Worm (Caenorhabditis elegans) whole organism, young adult: ENCODE results near the gene sri-27.

Experiments
- C17E4.6 ChIP-seq: fragments of 200-800 bp; sonication (Bioruptor generic); IDR thresholded peaks from 2 replicates; pipeline ENCODE4 v1.3.6; 2022; ENCODE audit warnings: missing genetic modification reagents, missing genetic modification characterization, missing compliant biosample characterization
- F22D6.2 ChIP-seq: sonication (generic microtip); optimal IDR thresholded peaks from 2 replicates; lab custom pipeline; 2016; ENCODE audit warnings: mild to moderate bottlenecking, missing genetic modification characterization, missing compliant biosample characterization
- F23B12.7 ChIP-seq: sonication (generic microtip); optimal IDR thresholded peaks from 2 replicates; lab custom pipeline; 2017; ENCODE audit warnings: missing genetic modification characterization, mild to moderate bottlenecking, missing compliant biosample characterization, antibody characterized with exemption, moderate library complexity; ENCODE audit not compliant: insufficient read depth
- F55B11.4 ChIP-seq: sonication (generic microtip); optimal IDR thresholded peaks from 2 replicates; lab custom pipeline; 2016; ENCODE audit warnings: missing compliant biosample characterization, missing genetic modification characterization, borderline replicate concordance; ENCODE audit not compliant: insufficient read depth
- F57A8.1 ChIP-seq: fragments of 200-800 bp; sonication (Bioruptor generic); optimal IDR thresholded peaks from 2 replicates; lab custom pipeline; 2018; ENCODE audit warnings: mild to moderate bottlenecking, missing genetic modification characterization, moderate library complexity, missing compliant biosample characterization
- K11D2.4 ChIP-seq: fragments of 200-800 bp; sonication (Bioruptor generic); IDR thresholded peaks from 2 replicates; pipeline ENCODE4 v1.3.6; 2022; ENCODE audit warnings: missing genetic modification reagents, missing genetic modification characterization, missing compliant biosample characterization
- K12H6.12 ChIP-seq: fragments of 200-800 bp; sonication (Bioruptor generic); optimal IDR thresholded peaks from 2 replicates; lab custom pipeline; 2018; ENCODE audit warnings: mild to moderate bottlenecking, missing genetic modification characterization, missing compliant biosample characterization
- T07F8.4 ChIP-seq: sonication (generic microtip); optimal IDR thresholded peaks from 2 replicates; lab custom pipeline; 2016; ENCODE audit warnings: mild to moderate bottlenecking, missing genetic modification characterization, moderate library complexity, missing compliant biosample characterization
- Y53F4B.3 ChIP-seq: fragments of 200-800 bp; sonication (Bioruptor generic); IDR thresholded peaks from 2 replicates; pipeline ENCODE4 v1.3.6; 2022; ENCODE audit warnings: missing genetic modification reagents, missing genetic modification characterization, missing compliant biosample characterization
- Y53G8AR.9 ChIP-seq: fragments of 200-800 bp; sonication (Bioruptor generic); conservative IDR thresholded peaks from 2 replicates; pipeline ENCODE4 v1.3.6; 2022; ENCODE audit warnings: missing genetic modification reagents, missing genetic modification characterization, missing compliant biosample characterization
- Y95B8A.8 ChIP-seq: fragments of 200-800 bp; sonication (Bioruptor generic); IDR thresholded peaks from 2 replicates; pipeline ENCODE4 v1.3.6; 2022; ENCODE audit warnings: missing genetic modification reagents, missing genetic modification characterization, missing compliant biosample characterization
- ZK185.1 ChIP-seq: sonication (generic microtip); optimal IDR thresholded peaks from 2 replicates; lab custom pipeline; 2016; ENCODE audit warnings: mild to moderate bottlenecking, missing genetic modification characterization, missing compliant biosample characterization; ENCODE audit not compliant: poor library complexity, severe bottlenecking
- athp-1 ChIP-seq: sonication (generic microtip); optimal IDR thresholded peaks from 2 replicates; lab custom pipeline; 2017; ENCODE audit warnings: mild to moderate bottlenecking, missing genetic modification characterization, missing compliant biosample characterization
- attf-3 ChIP-seq: fragments of 200-800 bp; sonication (Bioruptor generic); conservative IDR thresholded peaks from 2 replicates; pipeline ENCODE4 v1.3.6; 2022; ENCODE audit warnings: missing genetic modification reagents, missing genetic modification characterization, missing compliant biosample characterization
- ccch-3 ChIP-seq: fragments of 200-800 bp; sonication (Bioruptor generic); optimal IDR thresholded peaks from 2 replicates; lab custom pipeline; 2018; ENCODE audit warnings: mild to moderate bottlenecking, missing genetic modification characterization, missing compliant biosample characterization
- cebp-2 ChIP-seq: fragments of 200-800 bp; sonication (Bioruptor generic); IDR thresholded peaks from 2 replicates; pipeline ENCODE4 v1.3.6; 2022; ENCODE audit warnings: missing genetic modification characterization, missing compliant biosample characterization
- ceh-100 ChIP-seq: fragments of 200-800 bp; sonication (Bioruptor generic); IDR thresholded peaks from 2 replicates; pipeline ENCODE4 v1.3.6; 2022; ENCODE audit warnings: missing genetic modification reagents, missing genetic modification characterization, missing compliant biosample characterization
- ceh-58 ChIP-seq: fragments of 200-800 bp; sonication (Bioruptor generic); IDR thresholded peaks from 2 replicates; pipeline ENCODE4 v1.3.6; 2022; ENCODE audit warnings: missing genetic modification characterization, missing compliant biosample characterization
- ceh-79 ChIP-seq: sonication (generic microtip); optimal IDR thresholded peaks from 2 replicates; lab custom pipeline; 2017; ENCODE audit warnings: mild to moderate bottlenecking, missing genetic modification characterization, missing compliant biosample characterization
- ceh-91 ChIP-seq: fragments of 200-800 bp; sonication (Bioruptor generic); IDR thresholded peaks from 2 replicates; pipeline ENCODE4 v1.3.6; 2022; ENCODE audit warnings: missing genetic modification reagents, missing genetic modification characterization, missing compliant biosample characterization
- chd-7 ChIP-seq: sonication (generic microtip); optimal IDR thresholded peaks from 2 replicates; lab custom pipeline; 2016; ENCODE audit warnings: mild to moderate bottlenecking, missing genetic modification characterization, moderate library complexity, missing compliant biosample characterization
- dpl-1 ChIP-seq: fragments of 150-350 bp; optimal IDR thresholded peaks from 2 replicates; lab custom pipeline; 2014; ENCODE audit warnings: missing biosample characterization, missing genetic modification reagents, missing genetic modification characterization
- egl-44 ChIP-seq: fragments of 200-800 bp; sonication (Bioruptor generic); IDR thresholded peaks from 2 replicates; pipeline ENCODE4 v1.3.6; 2022; ENCODE audit warnings: missing genetic modification reagents, missing genetic modification characterization, missing compliant biosample characterization
- egrh-3 ChIP-seq: fragments of 200-800 bp; sonication (Bioruptor generic); IDR thresholded peaks from 2 replicates; pipeline ENCODE4 v1.3.6; 2022; ENCODE audit warnings: missing genetic modification reagents, missing genetic modification characterization, missing compliant biosample characterization
- him-1 ChIP-seq: sonication (generic microtip); optimal IDR thresholded peaks from 2 replicates; lab custom pipeline; 2016; ENCODE audit warnings: missing genotype, missing genetic modification reagents, missing genetic modification characterization, missing compliant biosample characterization
- hrde-1 ChIP-seq: sonication (generic microtip); optimal IDR thresholded peaks from 2 replicates; lab custom pipeline; 2016; ENCODE audit warnings: missing genetic modification characterization, mild to moderate bottlenecking, missing compliant biosample characterization, moderate library complexity, missing genotype, missing genetic modification reagents, borderline replicate concordance
- madf-10 ChIP-seq: sonication (generic microtip); optimal IDR thresholded peaks from 2 replicates; lab custom pipeline; 2016; ENCODE audit warnings: mild to moderate bottlenecking, missing genetic modification characterization, missing compliant biosample characterization
- madf-3 ChIP-seq: fragments of 200-800 bp; sonication (Bioruptor generic); IDR thresholded peaks from 2 replicates; pipeline ENCODE4 v1.3.6; 2022; ENCODE audit warnings: missing genetic modification reagents, missing genetic modification characterization, missing compliant biosample characterization
- madf-8 ChIP-seq: fragments of 200-800 bp; sonication (Bioruptor generic); conservative IDR thresholded peaks from 2 replicates; pipeline ENCODE4 v1.3.6; 2022; ENCODE audit warnings: missing genetic modification reagents, missing genetic modification characterization, missing compliant biosample characterization
- mes-4 ChIP-seq: sonication (generic microtip); optimal IDR thresholded peaks from 2 replicates; lab custom pipeline; 2016; ENCODE audit warnings: missing genotype, missing genetic modification characterization, missing compliant biosample characterization
- nfya-2 ChIP-seq: fragments of 200-800 bp; sonication (Bioruptor generic); IDR thresholded peaks from 2 replicates; pipeline ENCODE4 v1.3.6; 2022; ENCODE audit warnings: missing genetic modification reagents, missing genetic modification characterization, missing compliant biosample characterization
- rec-8 ChIP-seq, 2 experiments: sonication (generic microtip); optimal IDR thresholded peaks; 2 replicates each; lab custom pipeline; 2016; ENCODE audit warnings: mild to moderate bottlenecking in 2 of 2, missing genetic modification characterization in 2 of 2, missing genetic modification reagents in 2 of 2, missing genotype in 2 of 2, missing biosample characterization in 1 of 2, missing compliant biosample characterization in 1 of 2, moderate library complexity in 1 of 2
- sdz-38 ChIP-seq: sonication (generic microtip); optimal IDR thresholded peaks from 2 replicates; lab custom pipeline; 2016; ENCODE audit warnings: missing genotype, missing genetic modification characterization, missing compliant biosample characterization
- sea-2 ChIP-seq: fragments of 200-800 bp; sonication (Bioruptor generic); IDR thresholded peaks from 2 replicates; pipeline ENCODE4 v1.3.6; 2022; ENCODE audit warnings: missing genetic modification characterization, missing compliant biosample characterization
- snpc-1.3 ChIP-seq: sonication (generic microtip); optimal IDR thresholded peaks from 2 replicates; lab custom pipeline; 2017; ENCODE audit warnings: missing genetic modification characterization, mild to moderate bottlenecking, missing compliant biosample characterization, antibody characterized with exemption, moderate library complexity, missing genotype, missing genetic modification reagents; ENCODE audit not compliant: insufficient read depth
- snpc-3.4 ChIP-seq: sonication (generic microtip); optimal IDR thresholded peaks from 2 replicates; lab custom pipeline; 2017; ENCODE audit warnings: missing genetic modification characterization, mild to moderate bottlenecking, missing compliant biosample characterization, antibody characterized with exemption, moderate library complexity, missing genotype, missing genetic modification reagents
- somi-1 ChIP-seq: fragments of 200-800 bp; sonication (Bioruptor generic); optimal IDR thresholded peaks from 2 replicates; lab custom pipeline; 2018; ENCODE audit warnings: mild to moderate bottlenecking, missing genetic modification characterization, missing compliant biosample characterization
- sptf-2 ChIP-seq: fragments of 200-800 bp; sonication (Bioruptor generic); optimal IDR thresholded peaks from 2 replicates; lab custom pipeline; 2018; ENCODE audit warnings: mild to moderate bottlenecking, missing genetic modification characterization, missing compliant biosample characterization
- tbp1 ChIP-seq: fragments of 200-800 bp; sonication (Bioruptor generic); optimal IDR thresholded peaks from 2 replicates; lab custom pipeline; 2018; ENCODE audit warnings: mild to moderate bottlenecking, missing genetic modification characterization, missing compliant biosample characterization
- unc-130 ChIP-seq: sonication (generic microtip); optimal IDR thresholded peaks from 2 replicates; lab custom pipeline; 2016; ENCODE audit warnings: missing genetic modification reagents, missing genetic modification characterization, missing compliant biosample characterization
- ztf-18 ChIP-seq: sonication (generic microtip); optimal IDR thresholded peaks from 2 replicates; lab custom pipeline; 2016; ENCODE audit warnings: missing genotype, mild to moderate bottlenecking, missing genetic modification characterization, missing compliant biosample characterization
- ztf-28 ChIP-seq: fragments of 200-800 bp; sonication (Bioruptor generic); IDR thresholded peaks from 2 replicates; pipeline ENCODE4 v1.3.6; 2022; ENCODE audit warnings: missing genetic modification reagents, missing genetic modification characterization, missing compliant biosample characterization

Gene sri-27

DNA sequence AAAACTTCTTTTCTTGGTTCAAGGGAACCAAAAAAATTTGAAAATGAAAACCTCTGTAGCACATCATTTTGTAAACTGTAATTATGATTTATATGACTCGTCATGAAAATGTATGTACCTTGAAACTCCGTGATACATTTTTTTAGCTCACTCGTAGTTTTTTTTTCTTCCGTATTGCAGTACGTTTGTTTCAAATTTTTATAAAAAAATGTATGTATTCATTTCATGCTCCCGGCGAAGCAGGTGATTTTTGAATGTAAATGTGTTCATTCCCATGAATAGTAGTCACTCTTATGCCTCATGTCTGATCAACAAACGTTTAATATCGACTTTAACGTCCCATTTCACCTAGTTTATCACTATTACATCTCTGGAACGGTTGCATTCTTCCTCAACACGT, at the start of gene sri-27:
sri-27 (plus strand) TSS at position 301 of the 400 bp plus-strand sequence.
- TF ChIP-seq C17E4.6 (GFP tag; lab: Robert Waterston, UW) (no peak), ccch-3 (GFP tag; lab: Kevin White, UChicago) (no peak), F57A8.1 (GFP tag; lab: Kevin White, UChicago) (no peak), K11D2.4 (no peak), somi-1 (no peak), Y53G8AR.9 (GFP tag; lab: Robert Waterston, UW) (no peak), madf-10 (no peak), mes-4 (tag; lab: Kevin White, UChicago) (no peak)
- TF ChIP-seq, all 124 proteins: peak for 0

DNA sequence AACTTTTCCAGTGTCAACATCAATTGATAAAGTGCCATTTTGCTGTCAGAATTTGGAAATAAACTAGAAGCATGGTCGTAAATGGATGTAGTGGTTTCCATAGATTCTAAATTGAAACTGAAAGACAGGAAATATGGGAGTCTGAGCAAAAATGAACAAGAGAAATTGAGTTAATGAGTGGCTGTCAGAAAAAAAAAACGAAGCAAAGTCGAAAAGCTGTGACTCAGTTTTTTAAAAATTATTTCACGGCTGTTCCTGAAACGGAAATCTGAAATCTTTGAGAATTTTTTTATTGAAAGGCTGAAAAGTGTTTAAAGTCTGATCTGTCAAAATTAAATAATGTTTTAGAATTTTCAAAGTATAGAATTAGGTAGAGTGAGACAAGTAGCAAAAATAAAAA, 47.2 kb upstream of the sri-27 start, which contains the start of gene srw-98:
srw-98 (minus strand) TSS at position 101 of the 400 bp plus-strand sequence.
- TF ChIP-seq ztf-18 = no peak
- no peak for TF ChIP-seq him-1 (tag; lab: Kevin White, UChicago)

DNA sequence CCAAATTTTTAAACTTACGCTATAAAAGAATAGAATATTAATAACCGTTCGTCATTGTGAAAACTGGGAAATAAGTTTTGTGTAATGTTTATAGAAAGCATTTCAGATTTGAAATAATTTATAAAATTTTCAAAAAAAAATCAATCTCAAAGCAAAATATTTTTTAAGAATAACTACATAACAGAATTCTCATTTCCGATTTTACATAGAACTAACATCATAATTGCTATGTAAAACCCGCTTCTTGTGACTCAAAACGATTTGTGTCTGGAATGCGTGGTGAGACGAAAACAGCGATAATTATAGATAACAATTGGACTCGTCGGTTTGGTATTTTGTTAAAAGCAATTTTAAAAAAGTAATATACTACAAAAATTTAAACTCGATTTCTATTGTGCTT, 44.7 kb upstream of the sri-27 start, which contains the start of gene srw-91:
srw-91 (minus strand) TSS at position 101 of the 400 bp plus-strand sequence.
- TF ChIP-seq Y53F4B.3 (GFP tag; lab: Robert Waterston, UW) (no peak), F55B11.4 (no peak), egrh-3 (GFP tag; lab: Robert Waterston, UW) (no peak), sdz-38 (tag; lab: Kevin White, UChicago) (no peak), K12H6.12 (tag; lab: Kevin White, UChicago) (no peak), ceh-100 (GFP tag; lab: Robert Waterston, UW) (no peak), F23B12.7 (tag; lab: Kevin White, UChicago) (no peak), Y53G8AR.9 (GFP tag; lab: Robert Waterston, UW) (no peak), nfya-2 (no peak), snpc-1.3 (tag; lab: Kevin White, UChicago) (no peak), ceh-58 (GFP tag; lab: Robert Waterston, UW) (no peak), ceh-79 (tag; lab: Kevin White, UChicago) (no peak), rec-8 (tag; optimal IDR thresholded peaks at IDR 0.05; lab: Kevin White, UChicago) (no peak), him-1 (tag; lab: Kevin White, UChicago) (no peak)

DNA sequence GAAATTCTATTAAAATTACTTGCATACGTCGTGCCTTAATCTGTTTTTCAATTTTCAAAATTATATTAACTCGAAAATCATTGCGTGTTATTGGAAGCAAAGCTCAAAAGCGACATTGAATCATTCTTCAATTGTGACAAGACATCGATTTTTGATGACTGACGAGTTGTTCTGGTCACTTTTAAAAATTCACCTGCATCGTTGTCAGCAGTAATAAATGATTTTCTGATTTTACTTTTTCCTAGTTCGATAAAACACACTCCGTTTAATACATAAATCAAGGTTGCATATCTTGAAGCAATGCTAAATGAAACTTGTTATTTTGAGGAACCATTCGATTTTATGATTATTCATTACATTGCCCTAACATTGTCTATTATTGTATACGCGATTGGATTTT, 43.2 kb upstream of the sri-27 start, which contains the start of gene srh-3:
srh-3 (plus strand) TSS at position 301 of the 400 bp plus-strand sequence.
- no peak for TF ChIP-seq egl-44
- no peak for TF ChIP-seq dpl-1 (GFP tag; lab: Kevin White, UChicago)
- TF ChIP-seq ZK185.1 = no peak
- no peak for TF ChIP-seq sptf-2 (GFP tag; lab: Kevin White, UChicago)
- TF ChIP-seq T07F8.4 (tag; lab: Kevin White, UChicago) = no peak
- no peak for TF ChIP-seq madf-3 (GFP tag; lab: Robert Waterston, UW)
- TF ChIP-seq athp-1 (tag; lab: Kevin White, UChicago) = no peak
- TF ChIP-seq attf-3 (GFP tag; lab: Robert Waterston, UW) = no peak
- no peak for TF ChIP-seq hrde-1
- TF ChIP-seq, all 124 proteins: peak for 0

DNA sequence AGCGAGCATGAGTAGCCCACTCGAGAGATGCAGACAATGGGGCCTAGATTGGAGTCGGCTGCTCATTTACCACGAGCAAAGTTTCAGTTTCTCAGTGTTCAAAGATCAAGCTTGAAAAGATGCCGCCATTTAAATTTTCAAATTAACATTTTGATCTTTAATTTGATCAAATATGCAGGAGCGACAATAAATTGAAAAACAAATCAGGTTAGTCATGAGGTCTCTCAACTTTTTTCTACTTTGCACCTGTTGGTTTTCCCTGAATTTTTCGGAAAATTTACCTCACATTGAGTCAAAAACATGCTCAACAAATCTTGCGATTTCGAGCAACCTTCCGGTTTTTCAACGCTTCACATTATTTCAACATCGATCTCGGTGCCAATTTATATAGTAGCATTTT, 40.1 kb upstream of the sri-27 start, which contains the start of gene srh-5:
srh-5 (plus strand) TSS at position 301 of the 400 bp plus-strand sequence.
- TF ChIP-seq madf-3 (GFP tag; lab: Robert Waterston, UW) (no peak), tbp1 (GFP tag; lab: Kevin White, UChicago) (no peak), Y95B8A.8 (no peak), K11D2.4 (no peak), sea-2 (GFP tag; lab: Robert Waterston, UW) (no peak), cebp-2 (GFP tag; lab: Robert Waterston, UW) (no peak), snpc-3.4 (no peak), unc-130 (GFP tag; lab: Kevin White, UChicago) (no peak), mes-4 (tag; lab: Kevin White, UChicago) (no peak), F22D6.2 (tag; lab: Kevin White, UChicago) (no peak), ccch-3 (GFP tag; lab: Kevin White, UChicago) (no peak), ceh-91 (GFP tag; lab: Robert Waterston, UW) (no peak), ztf-28 (GFP tag; lab: Robert Waterston, UW) (no peak), madf-8 (GFP tag; lab: Robert Waterston, UW) (no peak), chd-7 (no peak)
